Worm (Caenorhabditis elegans): ENCODE measurements around the gene F55A11.11.

- no peak for TF ChIP-seq pqm-1 (tag; optimal IDR thresholded peaks at IDR 0.05)
- TF ChIP-seq aha-1 (tag) = no peak
- TF ChIP-seq aly-2 (tag; optimal IDR thresholded peaks at IDR 0.05) = no peak
- TF ChIP-seq ceh-62 (tag; optimal IDR thresholded peaks at IDR 0.05) = no peak
- TF ChIP-seq nhr-6 (tag; optimal IDR thresholded peaks at IDR 0.05) = peak; percentile 34
- no peak for TF ChIP-seq mdl-1 (tag; optimal IDR thresholded peaks at IDR 0.05)
These were observed 49.5 kb upstream of the F55A11.11 start, which contains the start of gene npp-22 for ce11 chrV:11733460-11733859.
